Fruit fly (Drosophila melanogaster): ENCODE data around the gene KP78b.
A peak's percentile ranks its signal among the peaks of the same experiment; 100 is the strongest.

KP78b gene

dm6 chr3R:11328180-11328579 lies 24.8 kb downstream of the KP78b start, which contains the start of gene pros:
pros (plus strand) TSS chr3R:11328480.
- TF ChIP-seq CG8319 (GFP tag; optimal IDR thresholded peaks at IDR 0.05) (no peak), CG1621 (tag; optimal IDR thresholded peaks at IDR 0.05) (no peak), CG11294 (GFP tag; IDR thresholded peaks at IDR 0.05) (no peak), CG6792 (GFP tag; optimal IDR thresholded peaks at IDR 0.05) (no peak), Sox14 (GFP tag; optimal IDR thresholded peaks at IDR 0.05) (no peak), CG8119 (GFP tag; IDR thresholded peaks at IDR 0.05) (no peak), Eip75B (GFP tag; optimal IDR thresholded peaks at IDR 0.05) (no peak)

- TF ChIP-seq dac (GFP tag; optimal IDR thresholded peaks at IDR 0.05) = no peak
- TF ChIP-seq fkh (GFP tag; optimal IDR thresholded peaks at IDR 0.05) = no peak
- no peak for TF ChIP-seq Smox (GFP tag; optimal IDR thresholded peaks at IDR 0.05)
- no peak for TF ChIP-seq Hr4 (GFP tag; optimal IDR thresholded peaks at IDR 0.05)
- no peak for TF ChIP-seq eg (GFP tag; IDR thresholded peaks at IDR 0.05)
- TF ChIP-seq salr (GFP tag; optimal IDR thresholded peaks at IDR 0.05) = no peak
- TF ChIP-seq CG16779 (tag; optimal IDR thresholded peaks at IDR 0.05) = no peak
- TF ChIP-seq Eip93F (GFP tag; optimal IDR thresholded peaks at IDR 0.05) = no peak
- TF ChIP-seq Sox14 (GFP tag; optimal IDR thresholded peaks at IDR 0.05) = no peak
- TF ChIP-seq CG4318 (GFP tag; optimal IDR thresholded peaks at IDR 0.05) = no peak
- no peak for TF ChIP-seq Gug (GFP tag; IDR thresholded peaks at IDR 0.05)
These were observed 36.3 kb downstream of the KP78b start for dm6 chr3R:11316667-11317066.

- TF ChIP-seq spab (GFP tag; optimal IDR thresholded peaks at IDR 0.05) (no peak), pdm3 (GFP tag; optimal IDR thresholded peaks at IDR 0.05) (no peak), vri (GFP tag; optimal IDR thresholded peaks at IDR 0.05) (no peak), Ets96B (tag; optimal IDR thresholded peaks at IDR 0.05) (no peak), Eip78C (GFP tag) (peak; percentile 37), OdsH (GFP tag; optimal IDR thresholded peaks at IDR 0.05) (no peak), svp (GFP tag) (no peak)
These were observed 40.6 kb downstream of the KP78b start for dm6 chr3R:11312292-11312691.

- no peak for TF ChIP-seq CG11902 (GFP tag; optimal IDR thresholded peaks at IDR 0.05)
- no peak for TF ChIP-seq Hr39 (GFP tag; optimal IDR thresholded peaks at IDR 0.05)
- no peak for TF ChIP-seq Lpt (GFP tag; optimal IDR thresholded peaks at IDR 0.05)
- TF ChIP-seq Hr38 (GFP tag; optimal IDR thresholded peaks at IDR 0.05) = no peak
- no peak for TF ChIP-seq Sox15 (GFP tag; optimal IDR thresholded peaks at IDR 0.05)
- no peak for TF ChIP-seq Blimp-1 (GFP tag; optimal IDR thresholded peaks at IDR 0.05)
- no peak for TF ChIP-seq pdm3 (GFP tag; optimal IDR thresholded peaks at IDR 0.05)
- TF ChIP-seq vri (GFP tag; optimal IDR thresholded peaks at IDR 0.05) = no peak
- no peak for TF ChIP-seq net (GFP tag; optimal IDR thresholded peaks at IDR 0.05)
- TF ChIP-seq topi (GFP tag; optimal IDR thresholded peaks at IDR 0.05) = no peak
- no peak for TF ChIP-seq Smox (GFP tag; optimal IDR thresholded peaks at IDR 0.05)
- no peak for TF ChIP-seq svp (GFP tag)
- no peak for TF ChIP-seq CG16779 (tag; optimal IDR thresholded peaks at IDR 0.05)
- no peak for TF ChIP-seq CG6854 (GFP tag; optimal IDR thresholded peaks at IDR 0.05)
- no peak for TF ChIP-seq Ets21C (GFP tag; optimal IDR thresholded peaks at IDR 0.05)
- no peak for TF ChIP-seq spab (GFP tag; optimal IDR thresholded peaks at IDR 0.05)
- no peak for TF ChIP-seq Met (GFP tag; optimal IDR thresholded peaks at IDR 0.05)
- TF ChIP-seq CG6808 (GFP tag; optimal IDR thresholded peaks at IDR 0.05) = no peak
- no peak for TF ChIP-seq CG6792 (GFP tag; optimal IDR thresholded peaks at IDR 0.05)
- no peak for TF ChIP-seq CG4318 (GFP tag; optimal IDR thresholded peaks at IDR 0.05)
These were observed 42.3 kb downstream of the KP78b start for dm6 chr3R:11310669-11311068.

- TF ChIP-seq Smox (GFP tag; optimal IDR thresholded peaks at IDR 0.05) = no peak
- TF ChIP-seq Eip78C (GFP tag) = no peak
- TF ChIP-seq Sox102F (GFP tag; optimal IDR thresholded peaks at IDR 0.05) = no peak
- TF ChIP-seq CG1621 (tag; optimal IDR thresholded peaks at IDR 0.05) = no peak
These were observed 47.0 kb downstream of the KP78b start for dm6 chr3R:11305917-11306316.

Measured in whole organism, prepupa.